Worm (Caenorhabditis elegans) whole organism, dauer: ENCODE results near the gene Y39E4B.11.
"Not testable (repeated sequence)": the region's sequence is repeated elsewhere in the genome, so short reads cannot be mapped to it uniquely, and the experiment has no call there.

Source experiments
- unc-62 ChIP-seq: sonication (generic microtip); optimal IDR thresholded peaks from 2 replicates; lab custom pipeline; 2017; ENCODE audit warnings: missing biosample characterization, missing genetic modification reagents, missing genetic modification characterization

The Y39E4B.11 gene

ce11 chrIII:13224395-13224794 is 19.6 kb downstream of the Y39E4B.11 start:
- TF ChIP-seq unc-62 (GFP tag; lab: Kevin White, UChicago): no peak

ce11 chrIII:13225019-13225418 is 20.2 kb downstream of the Y39E4B.11 start:
- TF ChIP-seq unc-62 (GFP tag; lab: Kevin White, UChicago): no peak

- TF ChIP-seq unc-62 (GFP tag; lab: Kevin White, UChicago): not testable (repeated sequence)
Observed at ce11 chrIII:13245281-13245680, 40.5 kb downstream of the Y39E4B.11 start, which contains the start of gene Y43F4A.4. Gene Y43F4A.4, plus strand, starts transcription at chrIII:13245581.

- TF ChIP-seq unc-62 (GFP tag; lab: Kevin White, UChicago): no peak
Observed at ce11 chrIII:13246265-13246664, 41.5 kb downstream of the Y39E4B.11 start, which contains the start of gene anoh-1. Gene anoh-1, plus strand, starts transcription at chrIII:13246565.

ce11 chrIII:13254178-13254725 is 49.5 kb downstream of the Y39E4B.11 start, which contains the start of gene F56A8.9:
Gene F56A8.9, plus strand, starts transcription at chrIII:13254675.
- no peak for TF ChIP-seq unc-62 (GFP tag; lab: Kevin White, UChicago)

- no peak for TF ChIP-seq unc-62 (GFP tag; lab: Kevin White, UChicago)
Observed at ce11 chrIII:13256438-13256928, 51.7 kb downstream of the Y39E4B.11 start, which contains the start of gene F56A8.3. Gene F56A8.3, plus strand, starts transcription at chrIII:13256878.
